Worm (Caenorhabditis elegans) whole organism, L2 larva: Measurements from ENCODE around the gene K02A6.4.

ENCODE experiments used
- C34F6.9 ChIP-seq: fragments of 150-350 bp; optimal IDR thresholded peaks from 2 replicates; lab custom pipeline; 2014; ENCODE audit warnings: missing biosample characterization, missing genetic modification characterization
- R02D3.7 ChIP-seq: fragments of 150-350 bp; optimal IDR thresholded peaks from 2 replicates; lab custom pipeline; 2014; ENCODE audit warnings: missing biosample characterization, missing genetic modification characterization
- Y55F3AM.14 ChIP-seq: fragments of 200-800 bp; sonication (Bioruptor generic); optimal IDR thresholded peaks from 2 replicates; lab custom pipeline; 2018; ENCODE audit warnings: mild to moderate bottlenecking, missing genetic modification characterization, missing compliant biosample characterization
- alr-1 ChIP-seq: fragments of 150-350 bp; optimal IDR thresholded peaks from 2 replicates; lab custom pipeline; 2014; ENCODE audit warnings: missing biosample characterization, missing genetic modification characterization
- blmp-1 ChIP-seq: sonication (generic microtip); optimal IDR thresholded peaks from 2 replicates; lab custom pipeline; 2017; ENCODE audit warnings: missing genetic modification characterization, mild to moderate bottlenecking, missing compliant biosample characterization, antibody characterized with exemption, moderate library complexity; ENCODE audit not compliant: insufficient read depth
- ceh-16 ChIP-seq: fragments of 150-350 bp; optimal IDR thresholded peaks from 2 replicates; lab custom pipeline; 2014; ENCODE audit warnings: missing biosample characterization, missing genetic modification characterization
- ceh-82 ChIP-seq: fragments of 150-350 bp; optimal IDR thresholded peaks from 2 replicates; lab custom pipeline; 2014; ENCODE audit warnings: missing biosample characterization, missing genetic modification characterization
- crh-2 ChIP-seq: sonication (generic microtip); optimal IDR thresholded peaks from 2 replicates; lab custom pipeline; 2017; ENCODE audit warnings: missing biosample characterization, missing genetic modification characterization
- egl-27 ChIP-seq: sonication (generic microtip); optimal IDR thresholded peaks from 3 replicates; lab custom pipeline; 2017; ENCODE audit warnings: missing biosample characterization, missing genetic modification reagents, missing genetic modification characterization
- elt-1 ChIP-seq: fragments of 150-350 bp; optimal IDR thresholded peaks from 2 replicates; lab custom pipeline; 2014; ENCODE audit warnings: missing biosample characterization, missing genetic modification characterization
- lin-11 ChIP-seq: fragments of 150-350 bp; sonication (generic microtip); optimal IDR thresholded peaks from 2 replicates; lab custom pipeline; 2014; ENCODE audit warnings: missing biosample characterization, missing genetic modification characterization, inconsistent platforms, mixed read lengths
- lin-13 ChIP-seq: fragments of 150-350 bp; optimal IDR thresholded peaks from 2 replicates; lab custom pipeline; 2014; ENCODE audit warnings: missing biosample characterization, missing genetic modification reagents, missing genetic modification characterization
- lin-39 ChIP-seq: fragments of 150-350 bp; optimal IDR thresholded peaks from 2 replicates; lab custom pipeline; 2014; ENCODE audit warnings: missing biosample characterization, missing genetic modification reagents, missing genetic modification characterization
- mab-5 ChIP-seq: fragments of 150-350 bp; optimal IDR thresholded peaks from 2 replicates; lab custom pipeline; 2014; ENCODE audit warnings: missing biosample characterization, missing genetic modification characterization
- mbf-1 ChIP-seq: sonication (generic microtip); optimal IDR thresholded peaks from 2 replicates; lab custom pipeline; 2017; ENCODE audit warnings: missing biosample characterization, missing genetic modification characterization
- nhr-10 ChIP-seq: sonication (generic microtip); optimal IDR thresholded peaks from 2 replicates; lab custom pipeline; 2017; ENCODE audit warnings: missing biosample characterization, missing genetic modification characterization
- nhr-11 ChIP-seq: fragments of 150-350 bp; optimal IDR thresholded peaks from 2 replicates; lab custom pipeline; 2014; ENCODE audit warnings: missing biosample characterization, missing genetic modification characterization
- nhr-12 ChIP-seq: fragments of 150-350 bp; optimal IDR thresholded peaks from 2 replicates; lab custom pipeline; 2014; ENCODE audit warnings: missing biosample characterization, missing genetic modification characterization
- nhr-129 ChIP-seq: fragments of 150-350 bp; optimal IDR thresholded peaks from 2 replicates; lab custom pipeline; 2014; ENCODE audit warnings: missing biosample characterization, missing genetic modification characterization
- nhr-23 ChIP-seq: fragments of 150-350 bp; optimal IDR thresholded peaks from 2 replicates; lab custom pipeline; 2014; ENCODE audit warnings: missing biosample characterization, missing genetic modification reagents, missing genetic modification characterization
- nhr-237 ChIP-seq: fragments of 150-350 bp; optimal IDR thresholded peaks from 2 replicates; lab custom pipeline; 2014; ENCODE audit warnings: missing biosample characterization, missing genetic modification characterization
- nhr-25 ChIP-seq: fragments of 150-350 bp; sonication (generic microtip); optimal IDR thresholded peaks from 3 replicates; lab custom pipeline; 2014; ENCODE audit warnings: missing biosample characterization, missing genetic modification characterization
- nhr-6 ChIP-seq: fragments of 150-350 bp; optimal IDR thresholded peaks from 2 replicates; lab custom pipeline; 2014; ENCODE audit warnings: missing biosample characterization, missing genetic modification characterization
- nhr-77 ChIP-seq: fragments of 150-350 bp; optimal IDR thresholded peaks from 2 replicates; lab custom pipeline; 2014; ENCODE audit warnings: missing biosample characterization, missing genetic modification characterization
- sem-4 ChIP-seq: fragments of 150-350 bp; optimal IDR thresholded peaks from 2 replicates; lab custom pipeline; 2014; ENCODE audit warnings: missing biosample characterization, missing genetic modification reagents, missing genetic modification characterization
- skn-1 ChIP-seq: sonication (generic microtip); optimal IDR thresholded peaks from 2 replicates; lab custom pipeline; 2017; ENCODE audit warnings: missing biosample characterization, missing genetic modification characterization
- sma-3 ChIP-seq: sonication (generic microtip); optimal IDR thresholded peaks from 2 replicates; lab custom pipeline; 2016; ENCODE audit warnings: missing genetic modification reagents, missing genetic modification characterization, missing compliant biosample characterization
- sma-9 ChIP-seq, 2 experiments: fragments of 150-350 bp in 1 of 2; sonication (generic microtip) in 1 of 2; optimal IDR thresholded peaks; 2 replicates each; lab custom pipeline; 2014 to 2016; ENCODE audit warnings: missing genetic modification characterization in 2 of 2, mild to moderate bottlenecking in 1 of 2, missing biosample characterization in 1 of 2, missing compliant biosample characterization in 1 of 2, missing genetic modification reagents in 1 of 2, moderate library complexity in 1 of 2
- unc-62 ChIP-seq: fragments of 150-350 bp; optimal IDR thresholded peaks from 2 replicates; lab custom pipeline; 2014; ENCODE audit warnings: missing biosample characterization, missing genetic modification reagents, missing genetic modification characterization
- zag-1 ChIP-seq: fragments of 150-350 bp; optimal IDR thresholded peaks from 2 replicates; lab custom pipeline; 2014; ENCODE audit warnings: missing biosample characterization, missing genetic modification characterization
- ztf-11 ChIP-seq: sonication (generic microtip); optimal IDR thresholded peaks from 2 replicates; lab custom pipeline; 2017; ENCODE audit warnings: missing biosample characterization, missing genetic modification characterization

The K02A6.4 gene

ce11 chrX:8218653-8219052, at the start of gene K02A6.4:
Gene K02A6.4 (minus strand): TSS chrX:8218753.
- no peak for TF ChIP-seq Y55F3AM.14 (GFP tag; lab: Kevin White, UChicago)
- TF ChIP-seq zag-1 (tag; lab: Kevin White, UChicago) = no peak
- no peak for TF ChIP-seq nhr-11 (tag; lab: Kevin White, UChicago)
- TF ChIP-seq nhr-10 (tag; lab: Kevin White, UChicago) = no peak
- no peak for TF ChIP-seq ceh-16
- TF ChIP-seq lin-39 (tag; lab: Kevin White, UChicago) = no peak
- TF ChIP-seq sem-4 (tag; lab: Kevin White, UChicago) = no peak
- no peak for TF ChIP-seq mab-5 (tag; lab: Kevin White, UChicago)
- no peak for TF ChIP-seq nhr-77 (tag; lab: Kevin White, UChicago)
- no peak for TF ChIP-seq alr-1 (tag; lab: Kevin White, UChicago)
- TF ChIP-seq sma-3 (GFP tag; lab: Kevin White, UChicago) = no peak
- no peak for TF ChIP-seq nhr-129 (tag; lab: Kevin White, UChicago)
- no peak for TF ChIP-seq ztf-11 (tag; lab: Kevin White, UChicago)
- TF ChIP-seq mbf-1 (tag; lab: Kevin White, UChicago) = no peak
- no peak for TF ChIP-seq nhr-12 (tag; lab: Kevin White, UChicago)
- no peak for TF ChIP-seq elt-1 (tag; lab: Kevin White, UChicago)
- TF ChIP-seq ceh-82 (tag; lab: Kevin White, UChicago) = no peak

DNA sequence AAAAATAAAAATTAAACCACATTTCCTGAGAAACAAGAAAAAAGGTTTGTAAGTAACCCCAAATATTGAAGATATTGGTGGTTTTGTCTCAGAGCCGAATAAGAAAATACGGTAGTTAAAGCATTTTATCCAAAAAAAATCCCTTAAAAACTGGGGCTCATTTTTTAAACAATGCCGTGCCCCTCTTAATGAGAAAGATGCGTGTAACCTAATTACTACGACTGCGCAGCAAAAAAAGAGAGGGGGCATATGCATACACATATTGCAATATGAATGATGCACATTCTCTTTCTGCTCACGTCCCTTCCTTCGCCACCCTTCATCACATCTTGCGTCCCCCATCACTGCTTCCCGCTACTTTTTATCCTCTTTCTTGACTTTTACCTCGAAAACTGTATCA, 49.5 kb upstream of the K02A6.4 start:
- TF ChIP-seq mbf-1 (tag; lab: Kevin White, UChicago) (no peak), ceh-16 (no peak), egl-27 (tag; lab: Kevin White, UChicago) (no peak), sma-3 (GFP tag; lab: Kevin White, UChicago) (no peak), mab-5 (tag; lab: Kevin White, UChicago) (no peak), C34F6.9 (tag; lab: Kevin White, UChicago) (no peak), nhr-25 (tag; lab: Kevin White, UChicago) (no peak), skn-1 (tag; lab: Kevin White, UChicago) (no peak), R02D3.7 (no peak), lin-11 (no peak), crh-2 (tag; lab: Kevin White, UChicago) (no peak), nhr-237 (no peak), nhr-6 (no peak), lin-13 (no peak)

DNA sequence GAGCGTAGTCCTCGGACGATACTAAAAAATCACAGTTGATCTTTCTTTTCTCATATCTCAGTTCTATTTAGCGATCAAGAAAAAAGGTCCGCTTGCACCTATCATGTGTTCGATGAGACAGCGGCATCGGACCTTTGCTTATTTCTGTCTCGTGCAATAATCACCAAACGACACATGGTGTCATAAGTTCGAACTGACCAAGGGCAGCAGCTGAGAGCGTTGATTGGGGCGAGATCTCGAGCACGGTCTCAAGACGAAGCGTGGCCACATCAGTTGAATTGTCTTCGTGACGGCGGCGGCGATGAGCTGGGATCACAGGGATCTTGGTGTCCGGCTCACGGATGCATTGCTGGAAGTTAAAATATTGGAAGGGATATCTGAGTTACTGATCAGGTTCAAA, 44.2 kb upstream of the K02A6.4 start:
- no peak for TF ChIP-seq elt-1 (tag; lab: Kevin White, UChicago)
- TF ChIP-seq nhr-129 (tag; lab: Kevin White, UChicago) = peak; percentile 38

DNA sequence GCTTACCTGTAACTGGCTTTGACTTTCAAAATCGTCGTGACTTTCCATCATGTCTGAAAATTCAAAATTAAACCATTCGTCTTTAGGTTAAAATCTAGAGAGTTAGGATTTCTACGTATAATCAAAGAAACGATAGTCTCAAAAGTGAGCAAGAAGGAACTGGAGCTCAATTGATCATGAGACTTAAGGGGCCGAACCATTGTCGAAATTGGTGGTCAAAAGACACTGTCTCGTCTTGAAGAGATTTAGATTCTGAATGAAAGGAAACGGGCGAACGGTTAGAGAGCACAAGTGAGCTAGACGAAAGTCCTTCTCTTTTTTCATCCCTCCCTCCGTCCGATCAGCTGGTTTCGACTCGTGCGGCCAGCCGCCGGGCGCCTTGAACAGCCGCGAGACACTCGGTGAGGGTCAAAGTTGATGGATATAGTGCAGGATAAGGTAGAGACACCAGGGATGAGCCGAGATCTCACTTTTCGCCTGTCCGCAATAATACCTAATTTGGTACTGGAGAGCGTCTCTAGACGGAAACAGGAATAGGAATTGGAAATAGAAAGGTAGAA, 42.7 kb upstream of the K02A6.4 start, which contains the start of gene M60.7:
Gene M60.7 (minus strand): TSS at position 51 of the 560 bp plus-strand sequence.
- TF ChIP-seq unc-62 (GFP tag; lab: Kevin White, UChicago) = no peak
- TF ChIP-seq, all 48 proteins: peak for 0

DNA sequence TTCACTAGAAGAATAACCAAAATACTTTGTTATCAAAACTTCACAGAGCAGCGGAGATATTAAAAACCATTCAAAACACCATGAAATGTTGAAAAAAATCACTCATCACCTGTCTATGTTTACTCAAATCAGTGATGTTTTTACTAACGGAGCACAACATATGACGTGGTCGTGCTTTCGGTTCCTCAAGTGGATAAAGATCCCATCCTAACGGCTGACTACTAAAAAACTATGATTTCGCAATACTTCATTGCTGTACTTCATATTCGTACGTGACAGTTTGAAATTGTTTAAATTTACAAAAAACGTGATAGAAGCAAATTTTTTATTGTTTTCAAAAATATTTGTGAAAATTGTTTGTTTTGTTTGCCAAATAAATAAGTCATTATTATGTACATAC, 39.1 kb upstream of the K02A6.4 start:
- TF ChIP-seq nhr-129 (tag; lab: Kevin White, UChicago) (peak; percentile 62), nhr-6 (no peak)

DNA sequence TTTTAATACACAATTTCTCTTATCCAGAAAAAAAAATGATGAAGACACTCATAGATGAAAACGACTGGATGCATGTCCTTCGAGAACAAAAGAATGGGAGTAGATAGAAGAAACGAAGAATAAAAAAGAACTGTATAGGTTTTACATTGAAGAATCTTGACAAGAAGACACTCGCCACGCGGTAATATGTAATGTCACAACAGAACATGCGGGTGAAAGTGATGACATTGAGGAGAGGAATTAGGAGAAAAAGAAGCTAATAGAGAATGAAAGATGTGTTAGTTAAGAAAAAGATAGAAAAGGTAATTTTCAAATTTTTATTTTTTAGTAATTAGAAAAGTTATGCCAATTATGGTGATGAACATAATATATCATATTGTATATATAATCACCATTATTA, 36.9 kb upstream of the K02A6.4 start:
- peak; percentile 7 for TF ChIP-seq sma-9 (GFP tag; optimal IDR thresholded peaks at IDR 0.05; lab: Kevin White, UChicago)
- TF ChIP-seq sma-9 (tag; optimal IDR thresholded peaks at IDR 0.05; lab: Kevin White, UChicago) = no peak
- no peak for TF ChIP-seq unc-62 (GFP tag; lab: Kevin White, UChicago)
- no peak for TF ChIP-seq elt-1 (tag; lab: Kevin White, UChicago)
- no peak for TF ChIP-seq ztf-11 (tag; lab: Kevin White, UChicago)
- peak; percentile 64 for TF ChIP-seq nhr-25 (tag; lab: Kevin White, UChicago)
- TF ChIP-seq nhr-6 = no peak
- TF ChIP-seq alr-1 (tag; lab: Kevin White, UChicago) = no peak
- TF ChIP-seq nhr-23 (tag; lab: Kevin White, UChicago) = no peak
- peak; percentile 93 for TF ChIP-seq blmp-1
- no peak for TF ChIP-seq lin-13
